Worm (Caenorhabditis elegans): ENCODE results near the gene spl-2.

Gene spl-2

DNA sequence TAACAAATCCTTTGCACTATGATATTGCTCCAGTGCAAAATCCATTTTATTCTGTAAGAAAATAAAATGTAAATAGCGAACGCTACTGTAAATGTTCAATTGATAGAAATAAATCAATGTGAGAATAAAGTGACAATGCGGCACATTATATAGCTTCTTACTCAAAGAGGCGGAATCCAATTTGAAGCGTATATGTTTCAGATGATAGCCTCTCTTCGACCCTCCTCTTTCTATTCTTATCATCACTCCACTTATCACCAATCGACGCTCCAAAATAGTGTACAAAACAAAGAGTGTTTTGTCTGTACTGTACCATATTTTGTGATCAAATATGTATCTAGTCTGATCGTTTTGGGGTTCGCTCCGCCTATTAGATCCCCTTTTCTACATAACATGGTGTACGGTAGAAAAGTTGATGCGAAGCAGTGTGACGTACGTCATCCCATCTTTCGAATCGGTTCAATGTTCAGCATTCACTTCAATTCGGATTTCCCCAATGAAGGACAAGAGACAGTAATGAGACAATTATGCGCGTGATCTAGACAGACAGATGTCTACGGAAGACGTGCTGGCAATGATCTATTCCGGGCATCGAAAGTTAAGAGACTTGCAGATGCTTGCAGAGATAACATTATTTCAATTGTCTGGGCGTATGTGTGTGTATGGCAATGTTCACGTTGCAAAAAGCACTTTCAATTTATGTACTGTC, at the start of gene spl-2:
Gene spl-2 (minus strand): TSS at position 51 of the 709 bp plus-strand sequence.
- TF ChIP-seq R02D3.7 (tag; optimal IDR thresholded peaks at IDR 0.05) (no peak), tra-1 (GFP tag; IDR thresholded peaks at IDR 0.05) (no peak), Y5F2A.4 (GFP tag; optimal IDR thresholded peaks at IDR 0.05) (no peak), unc-130 (GFP tag; optimal IDR thresholded peaks at IDR 0.05) (no peak), spr-1 (tag; optimal IDR thresholded peaks at IDR 0.05) (no peak), rbr-2 (tag; optimal IDR thresholded peaks at IDR 0.05) (no peak), ZK337.2 (GFP tag; IDR thresholded peaks at IDR 0.05) (no peak), ama-1 (optimal IDR thresholded peaks at IDR 0.05) (no peak), set-16 (GFP tag; IDR thresholded peaks at IDR 0.05) (no peak), Y48G9A.11 (GFP tag; IDR thresholded peaks at IDR 0.05) (no peak), lin-29 (GFP tag; IDR thresholded peaks at IDR 0.05) (no peak), ztf-7 (tag; optimal IDR thresholded peaks at IDR 0.05) (no peak), fkh-10 (GFP tag; optimal IDR thresholded peaks at IDR 0.05) (no peak), cey-2 (tag; optimal IDR thresholded peaks at IDR 0.05; ENCODE audit: borderline replicate concordance, insufficient read depth) (no peak), egl-43 (GFP tag; IDR thresholded peaks at IDR 0.05) (no peak), lir-3 (tag; optimal IDR thresholded peaks at IDR 0.05) (no peak), Y75B8A.6 (GFP tag; IDR thresholded peaks at IDR 0.05) (no peak), mxl-3 (GFP tag; optimal IDR thresholded peaks at IDR 0.05) (peak; percentile 56), ceh-44 (GFP tag; IDR thresholded peaks at IDR 0.05) (no peak), nhr-28 (tag; optimal IDR thresholded peaks at IDR 0.05) (peak; percentile 5), dve-1 (tag; optimal IDR thresholded peaks at IDR 0.05; ENCODE audit: insufficient read depth) (no peak), dpl-1 (GFP tag; optimal IDR thresholded peaks at IDR 0.05) (no peak), hlh-11 (tag; optimal IDR thresholded peaks at IDR 0.05) (peak; percentile 35), dmd-9 (GFP tag; IDR thresholded peaks at IDR 0.05) (no peak), nhr-102 (tag; optimal IDR thresholded peaks at IDR 0.05) (no peak), vab-7 (GFP tag; IDR thresholded peaks at IDR 0.05) (no peak), unc-62 (GFP tag; optimal IDR thresholded peaks at IDR 0.05 in 1 of 2) (peak in 1 of 2 experiments; percentile 95), unc-62 (tag; optimal IDR thresholded peaks at IDR 0.05) (no peak), daf-19 (GFP tag; conservative IDR thresholded peaks at IDR 0.05) (no peak), dmd-8 (GFP tag; IDR thresholded peaks at IDR 0.05) (no peak), nhr-41 (GFP tag; IDR thresholded peaks at IDR 0.05) (no peak), sdz-12 (GFP tag; optimal IDR thresholded peaks at IDR 0.05) (no peak), ceh-20 (GFP tag; IDR thresholded peaks at IDR 0.05) (no peak), dmd-6 (GFP tag; IDR thresholded peaks at IDR 0.05) (peak; percentile 25; the same call in 1 of the 2 replicates), mdt-29 (GFP tag; IDR thresholded peaks at IDR 0.05) (no peak), hlh-30 (tag; optimal IDR thresholded peaks at IDR 0.05; ENCODE audit: insufficient read depth) (peak; percentile 42), gei-8 (GFP tag; optimal IDR thresholded peaks at IDR 0.05) (no peak), mdl-1 (tag; optimal IDR thresholded peaks at IDR 0.05) (no peak), zfp-2 (tag; optimal IDR thresholded peaks at IDR 0.05) (no peak), D1046.2 (GFP tag; IDR thresholded peaks at IDR 0.05) (no peak), hif-1 (tag; optimal IDR thresholded peaks at IDR 0.05) (no peak), skn-1 (tag; optimal IDR thresholded peaks at IDR 0.05) (no peak), nhr-111 (GFP tag; optimal IDR thresholded peaks at IDR 0.05) (no peak), snpc-1.2 (GFP tag; IDR thresholded peaks at IDR 0.05) (no peak), madf-5 (GFP tag; IDR thresholded peaks at IDR 0.05) (no peak), lin-15B (tag; optimal IDR thresholded peaks at IDR 0.05) (no peak), nhr-48 (tag; optimal IDR thresholded peaks at IDR 0.05) (peak; percentile 37), lin-13 (GFP tag; optimal IDR thresholded peaks at IDR 0.05) (no peak), zip-2 (tag; optimal IDR thresholded peaks at IDR 0.05) (no peak), mxl-2 (GFP tag; conservative IDR thresholded peaks at IDR 0.05) (no peak), Y105C5A.15 (GFP tag; IDR thresholded peaks at IDR 0.05) (no peak)
